Worm (Caenorhabditis elegans) whole organism, L4 larva: ENCODE results near the gene F59B2.14.

ENCODE experiments used
- D1046.2 ChIP-seq: fragments of 200-800 bp; sonication (Bioruptor generic); IDR thresholded peaks from 2 replicates; pipeline ENCODE4 v1.3.6; 2022; ENCODE audit warnings: missing genetic modification characterization, missing compliant biosample characterization
- F10B5.3 ChIP-seq: sonication (generic microtip); optimal IDR thresholded peaks from 2 replicates; lab custom pipeline; 2016; ENCODE audit warnings: mild to moderate bottlenecking, missing genetic modification characterization, missing compliant biosample characterization
- F37D6.2 ChIP-seq: sonication (generic microtip); optimal IDR thresholded peaks from 2 replicates; lab custom pipeline; 2016; ENCODE audit warnings: mild to moderate bottlenecking, missing genetic modification characterization, missing compliant biosample characterization
- F49E8.2 ChIP-seq: sonication (generic microtip); optimal IDR thresholded peaks from 2 replicates; lab custom pipeline; 2016; ENCODE audit warnings: missing compliant biosample characterization, mild to moderate bottlenecking, missing genetic modification characterization, borderline replicate concordance
- T26A8.4 ChIP-seq: fragments of 200-800 bp; sonication (Bioruptor generic); IDR thresholded peaks from 2 replicates; pipeline ENCODE4 v1.3.6; 2022; ENCODE audit warnings: missing genetic modification characterization, missing compliant biosample characterization
- Y105C5A.15 ChIP-seq: fragments of 200-800 bp; sonication (Bioruptor generic); IDR thresholded peaks from 2 replicates; pipeline ENCODE4 v1.3.6; 2022; ENCODE audit warnings: missing genetic modification characterization, missing compliant biosample characterization
- Y5F2A.4 ChIP-seq: fragments of 200-800 bp; sonication (Bioruptor generic); optimal IDR thresholded peaks from 2 replicates; lab custom pipeline; 2018; ENCODE audit warnings: mild to moderate bottlenecking, missing genetic modification characterization, missing compliant biosample characterization
- Y75B8A.6 ChIP-seq: fragments of 200-800 bp; sonication (Bioruptor generic); IDR thresholded peaks from 2 replicates; pipeline ENCODE4 v1.3.6; 2022; ENCODE audit warnings: missing genetic modification reagents, missing genetic modification characterization, missing compliant biosample characterization
- aha-1 ChIP-seq: fragments of 150-350 bp; peaks from one replicate; lab custom pipeline; 2014; ENCODE audit warnings: missing biosample characterization, missing genetic modification characterization
- ceh-28 ChIP-seq: fragments of 150-350 bp; optimal IDR thresholded peaks from 2 replicates; lab custom pipeline; 2014; ENCODE audit warnings: missing biosample characterization, missing genetic modification reagents, missing genetic modification characterization
- ceh-32 ChIP-seq: sonication (generic microtip); optimal IDR thresholded peaks from 2 replicates; lab custom pipeline; 2016; ENCODE audit warnings: mild to moderate bottlenecking, missing genetic modification characterization, missing compliant biosample characterization; ENCODE audit not compliant: poor library complexity
- ceh-44 ChIP-seq: fragments of 200-800 bp; sonication (Bioruptor generic); IDR thresholded peaks from 2 replicates; pipeline ENCODE4 v1.3.6; 2022; ENCODE audit warnings: missing genetic modification reagents, missing genetic modification characterization, missing compliant biosample characterization
- ceh-62 ChIP-seq: sonication (generic microtip); optimal IDR thresholded peaks from 2 replicates; lab custom pipeline; 2017; ENCODE audit warnings: missing biosample characterization, missing genetic modification characterization
- ces-1 ChIP-seq: fragments of 150-350 bp; sonication (generic microtip); optimal IDR thresholded peaks from 4 replicates; lab custom pipeline; 2014; ENCODE audit warnings: missing biosample characterization, missing genetic modification reagents, missing genetic modification characterization
- cey-2 ChIP-seq: sonication (generic microtip); optimal IDR thresholded peaks from 3 replicates; lab custom pipeline; 2017; ENCODE audit warnings: missing genetic modification characterization, mild to moderate bottlenecking, missing compliant biosample characterization, antibody characterized with exemption, borderline replicate concordance; ENCODE audit not compliant: insufficient read depth
- ctbp-1 ChIP-seq: fragments of 200-800 bp; sonication (Bioruptor generic); IDR thresholded peaks from 2 replicates; pipeline ENCODE4 v1.3.6; 2022; ENCODE audit warnings: missing genetic modification reagents, missing genetic modification characterization, missing compliant biosample characterization
- daf-16 ChIP-seq, 3 experiments: sonication (generic microtip); optimal IDR thresholded peaks; 2 replicates each; lab custom pipeline; 2016 to 2017; ENCODE audit warnings: missing genetic modification characterization in 3 of 3, missing genetic modification reagents in 3 of 3, mild to moderate bottlenecking in 2 of 3, missing compliant biosample characterization in 2 of 3, missing biosample characterization in 1 of 3, moderate library complexity in 1 of 3
- dpl-1 ChIP-seq: fragments of 150-350 bp; optimal IDR thresholded peaks from 2 replicates; lab custom pipeline; 2014; ENCODE audit warnings: missing biosample characterization, missing genetic modification reagents, missing genetic modification characterization
- dve-1 ChIP-seq: sonication (generic microtip); optimal IDR thresholded peaks from 2 replicates; lab custom pipeline; 2017; ENCODE audit warnings: antibody characterized with exemption, mild to moderate bottlenecking, missing genetic modification characterization, missing compliant biosample characterization; ENCODE audit not compliant: insufficient read depth
- fkh-10 ChIP-seq: fragments of 150-350 bp; optimal IDR thresholded peaks from 2 replicates; lab custom pipeline; 2014; ENCODE audit warnings: missing biosample characterization, missing genetic modification reagents, missing genetic modification characterization
- hif-1 ChIP-seq, 2 experiments: sonication (generic microtip); optimal IDR thresholded peaks; 2 replicates each; lab custom pipeline; 2016 to 2017; ENCODE audit warnings: missing compliant biosample characterization in 2 of 2, missing genetic modification characterization in 2 of 2, missing genetic modification reagents in 2 of 2, missing genotype in 2 of 2, mild to moderate bottlenecking in 1 of 2
- hlh-11 ChIP-seq: fragments of 200-800 bp; sonication (Bioruptor generic); optimal IDR thresholded peaks from 2 replicates; lab custom pipeline; 2018; ENCODE audit warnings: mild to moderate bottlenecking, missing genetic modification characterization, missing compliant biosample characterization
- hlh-30 ChIP-seq: sonication (generic microtip); optimal IDR thresholded peaks from 2 replicates; lab custom pipeline; 2017; ENCODE audit warnings: antibody characterized with exemption, mild to moderate bottlenecking, missing genetic modification characterization, missing compliant biosample characterization; ENCODE audit not compliant: insufficient read depth
- jun-1 ChIP-seq: fragments of 150-350 bp; optimal IDR thresholded peaks from 2 replicates; lab custom pipeline; 2014; ENCODE audit warnings: missing biosample characterization, missing genetic modification reagents, missing genetic modification characterization
- lim-7 ChIP-seq: fragments of 200-800 bp; sonication (Bioruptor generic); IDR thresholded peaks from 2 replicates; pipeline ENCODE4 v1.3.6; 2022; ENCODE audit warnings: missing genetic modification characterization, missing compliant biosample characterization
- lin-13 ChIP-seq: fragments of 150-350 bp; optimal IDR thresholded peaks from 2 replicates; lab custom pipeline; 2014; ENCODE audit warnings: missing biosample characterization, missing genetic modification reagents, missing genetic modification characterization
- lin-38 ChIP-seq: fragments of 200-800 bp; sonication (Bioruptor generic); IDR thresholded peaks from 2 replicates; pipeline ENCODE4 v1.3.6; 2022; ENCODE audit warnings: missing genetic modification reagents, missing genetic modification characterization, missing compliant biosample characterization
- lin-39 ChIP-seq: fragments of 150-350 bp; optimal IDR thresholded peaks from 2 replicates; lab custom pipeline; 2014; ENCODE audit warnings: missing biosample characterization, missing genetic modification reagents, missing genetic modification characterization
- lir-3 ChIP-seq: sonication (generic microtip); optimal IDR thresholded peaks from 2 replicates; lab custom pipeline; 2016; ENCODE audit warnings: mild to moderate bottlenecking, missing genetic modification characterization, missing compliant biosample characterization
- mes-2 ChIP-seq: sonication (generic microtip); optimal IDR thresholded peaks from 2 replicates; lab custom pipeline; 2016; ENCODE audit warnings: missing genotype, mild to moderate bottlenecking, missing genetic modification characterization, missing compliant biosample characterization; ENCODE audit not compliant: poor library complexity, severe bottlenecking
- nhr-25 ChIP-seq: sonication (generic microtip); optimal IDR thresholded peaks from 2 replicates; lab custom pipeline; 2017; ENCODE audit warnings: missing genetic modification characterization, mild to moderate bottlenecking, missing compliant biosample characterization, antibody characterized with exemption, moderate library complexity, borderline replicate concordance; ENCODE audit not compliant: insufficient read depth
- skn-1 ChIP-seq: fragments of 150-350 bp; optimal IDR thresholded peaks from 2 replicates; lab custom pipeline; 2014; ENCODE audit warnings: missing biosample characterization, missing genetic modification characterization
- snpc-1.2 ChIP-seq: fragments of 200-800 bp; sonication (Bioruptor generic); IDR thresholded peaks from 2 replicates; pipeline ENCODE4 v1.3.6; 2022; ENCODE audit warnings: missing genetic modification reagents, missing genetic modification characterization, missing compliant biosample characterization
- tag-97 ChIP-seq: fragments of 200-800 bp; sonication (Bioruptor generic); IDR thresholded peaks from 2 replicates; pipeline ENCODE4 v1.3.6; 2022; ENCODE audit warnings: missing genetic modification characterization, missing compliant biosample characterization
- tra-1 ChIP-seq: fragments of 200-800 bp; sonication (Bioruptor generic); IDR thresholded peaks from 2 replicates; pipeline ENCODE4 v1.3.6; 2022; ENCODE audit warnings: missing genetic modification reagents, missing genetic modification characterization, missing compliant biosample characterization
- zag-1 ChIP-seq: fragments of 150-350 bp; optimal IDR thresholded peaks from 2 replicates; lab custom pipeline; 2014; ENCODE audit warnings: missing biosample characterization, missing genetic modification characterization
- zfp-3 ChIP-seq: fragments of 200-800 bp; sonication (Bioruptor generic); conservative IDR thresholded peaks from 2 replicates; pipeline ENCODE4 v1.3.6; 2022; ENCODE audit warnings: missing genetic modification reagents, missing genetic modification characterization, missing compliant biosample characterization
- zip-2 ChIP-seq: fragments of 150-350 bp; optimal IDR thresholded peaks from 2 replicates; lab custom pipeline; 2014; ENCODE audit warnings: missing biosample characterization, missing genetic modification characterization

The F59B2.14 gene

ce11 chrIII:9051119-9051597, 28.7 kb upstream of the F59B2.14 start (continued):
- peak; percentile 85 for TF ChIP-seq Y75B8A.6 (GFP tag; lab: Robert Waterston, UW)
- TF ChIP-seq nhr-25 = peak; percentile 10
- TF ChIP-seq skn-1 (tag; lab: Kevin White, UChicago) = no peak
- peak; percentile 63 for TF ChIP-seq mes-2

ce11 chrIII:9050600-9050999, 28.2 kb upstream of the F59B2.14 start, which contains the start of gene ikke-1:
ikke-1 (minus strand) TSS chrIII:9050700.
- no peak for TF ChIP-seq hlh-30 (tag; lab: Kevin White, UChicago)
- TF ChIP-seq ceh-44 (GFP tag; lab: Robert Waterston, UW) = no peak
- no peak for TF ChIP-seq lir-3 (tag; lab: Kevin White, UChicago)
- TF ChIP-seq ceh-32 (tag; lab: Kevin White, UChicago) = no peak
- TF ChIP-seq lin-13 (GFP tag; lab: Kevin White, UChicago) = no peak
- no peak for TF ChIP-seq nhr-25
- no peak for TF ChIP-seq hif-1 (tag; optimal IDR thresholded peaks at IDR 0.05; lab: Kevin White, UChicago)
- no peak for TF ChIP-seq F37D6.2
- no peak for TF ChIP-seq F10B5.3
- TF ChIP-seq cey-2 = no peak
- TF ChIP-seq Y105C5A.15 (GFP tag; lab: Robert Waterston, UW) = no peak
- no peak for TF ChIP-seq ces-1 (GFP tag; lab: Kevin White, UChicago)
- no peak for TF ChIP-seq tra-1 (GFP tag; lab: Robert Waterston, UW)
- TF ChIP-seq T26A8.4 (GFP tag; lab: Robert Waterston, UW) = no peak
- no peak for TF ChIP-seq zfp-3 (GFP tag; lab: Robert Waterston, UW)
- TF ChIP-seq lin-38 = no peak; the same call in 1 of the 2 replicates
- TF ChIP-seq dpl-1 = no peak
- TF ChIP-seq ceh-28 (tag; lab: Kevin White, UChicago) = no peak
- TF ChIP-seq lim-7 (GFP tag; lab: Robert Waterston, UW) = no peak
- no peak for TF ChIP-seq zag-1 (tag; lab: Kevin White, UChicago)

DNA sequence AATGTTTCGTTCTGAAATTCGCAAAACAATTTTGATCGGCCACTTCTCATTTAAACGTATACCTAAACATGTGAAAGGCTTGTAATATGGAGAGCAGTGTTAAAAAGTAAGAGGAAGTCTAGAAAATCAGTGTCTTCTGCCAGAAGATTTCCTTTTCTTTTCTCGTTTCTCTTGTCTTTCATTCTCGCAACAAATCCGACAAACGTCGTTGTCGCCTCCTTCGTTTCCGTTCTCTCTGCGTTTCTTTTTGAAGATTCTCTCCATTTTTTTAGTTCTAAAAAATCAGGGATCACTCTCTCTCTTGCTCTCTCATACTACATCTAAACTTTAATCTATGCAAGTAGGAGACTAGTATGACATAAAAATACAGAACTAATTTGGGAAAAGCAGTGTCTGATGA, 24.8 kb upstream of the F59B2.14 start:
- TF ChIP-seq aha-1 (peak; percentile 86), Y75B8A.6 (GFP tag; lab: Robert Waterston, UW) (no peak)

DNA sequence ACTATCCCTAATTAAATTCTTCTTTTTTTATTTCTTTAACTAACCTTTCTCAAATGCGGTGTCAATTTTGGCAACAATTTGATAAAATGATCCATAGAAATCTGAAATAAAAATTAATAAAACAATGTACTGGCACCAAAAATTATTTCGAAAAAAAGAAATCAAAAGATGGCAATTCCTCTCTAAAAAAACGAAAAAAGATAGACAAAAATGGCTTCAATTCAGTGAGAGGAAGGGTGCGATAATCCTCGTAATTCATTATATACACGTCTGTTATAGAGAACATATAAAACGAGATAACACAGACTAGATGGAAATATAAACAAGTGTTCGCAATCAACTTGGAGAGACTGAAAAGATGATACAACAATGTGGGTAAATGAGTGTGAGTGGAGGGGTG, 23.4 kb upstream of the F59B2.14 start, which contains the start of gene R107.2:
TSS of gene R107.2 (minus strand) at position 101 of the 400 bp plus-strand sequence.
- peak; percentile 6 for TF ChIP-seq dve-1
- no peak for TF ChIP-seq zip-2 (tag; lab: Kevin White, UChicago)
- no peak for TF ChIP-seq daf-16 (GFP tag; optimal IDR thresholded peaks at IDR 0.05; lab: Kevin White, UChicago)
- TF ChIP-seq daf-16 (tag; optimal IDR thresholded peaks at IDR 0.05; lab: Kevin White, UChicago) = peak; percentile 11

- TF ChIP-seq daf-16 (GFP tag; optimal IDR thresholded peaks at IDR 0.05; lab: Kevin White, UChicago) (no peak), daf-16 (tag; optimal IDR thresholded peaks at IDR 0.05; lab: Kevin White, UChicago) (peak; percentile 15), ctbp-1 (GFP tag; lab: Robert Waterston, UW) (no peak)
These were observed 20.8 kb upstream of the F59B2.14 start, which contains the start of gene nac-2 for ce11 chrIII:9043200-9043599. nac-2 (minus strand) TSS chrIII:9043300.

DNA sequence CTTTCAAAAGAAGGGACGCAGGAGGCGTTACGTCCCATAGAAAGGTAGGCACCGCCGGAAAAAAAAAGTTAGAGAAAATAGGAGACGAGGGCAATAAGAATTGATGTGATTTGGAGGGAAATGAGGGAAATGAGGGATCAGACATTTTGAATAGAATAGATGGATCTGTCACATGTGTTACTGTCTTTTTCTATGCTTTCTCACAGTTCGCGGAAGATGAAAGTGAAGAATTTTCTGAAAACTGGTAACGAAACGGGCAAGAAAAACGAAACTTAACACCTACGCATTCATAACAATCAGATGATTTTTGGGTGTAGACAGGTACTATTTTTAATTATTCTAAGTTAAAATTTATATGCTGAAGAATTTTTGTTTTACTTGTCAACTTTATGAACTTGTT, 15.2 kb upstream of the F59B2.14 start, which contains the start of gene R107.9:
TSS of gene R107.9 (plus strand) at position 301 of the 400 bp plus-strand sequence.
- TF ChIP-seq D1046.2 (GFP tag; lab: Robert Waterston, UW) (no peak), lir-3 (tag; lab: Kevin White, UChicago) (no peak), snpc-1.2 (GFP tag; lab: Robert Waterston, UW) (no peak), fkh-10 (no peak), ceh-62 (no peak), hlh-11 (no peak), tag-97 (GFP tag; lab: Robert Waterston, UW) (no peak), lin-39 (tag; lab: Kevin White, UChicago) (no peak), F49E8.2 (no peak), Y5F2A.4 (GFP tag; lab: Kevin White, UChicago) (no peak), daf-16 (GFP tag; optimal IDR thresholded peaks at IDR 0.05; lab: Kevin White, UChicago) (no peak), daf-16 (tag; optimal IDR thresholded peaks at IDR 0.05; lab: Kevin White, UChicago) (no peak), jun-1 (no peak)
